Fruit fly (Drosophila melanogaster) S2 (cell line): ENCODE results near the gene CG3987.

Source experiments
- CG8478 ChIP-seq: fragments of >200 bp; optimal IDR thresholded peaks from 2 replicates; lab custom pipeline; 2018
- CTCF ChIP-seq, 2 experiments: fragments of >200 bp; optimal IDR thresholded peaks; 2 replicates each; lab custom pipeline; 2018

- TF ChIP-seq CTCF (optimal IDR thresholded peaks at IDR 0.05; lab: Kevin White, UChicago) (no peak), CG8478 (lab: Kevin White, UChicago) (no peak)
These were observed 14.0 kb upstream of the CG3987 start for dm6 chr3R:15125796-15126195.
